Worm (Caenorhabditis elegans) whole organism, L1 larva: ENCODE results near the gene K11D9.3.

Source experiments
- ama-1 ChIP-seq: fragments of 150-350 bp; optimal IDR thresholded peaks from 2 replicates; lab custom pipeline; 2014
- fkh-8 ChIP-seq: sonication (generic microtip); optimal IDR thresholded peaks from 2 replicates; lab custom pipeline; 2016; ENCODE audit warnings: mild to moderate bottlenecking, missing genetic modification characterization, missing compliant biosample characterization
- nhr-90 ChIP-seq: sonication (generic microtip); optimal IDR thresholded peaks from 2 replicates; lab custom pipeline; 2016; ENCODE audit warnings: mild to moderate bottlenecking, missing genetic modification characterization, missing compliant biosample characterization; ENCODE audit not compliant: poor library complexity
- ztf-11 ChIP-seq, 2 experiments: sonication (generic microtip); optimal IDR thresholded peaks; 2 replicates each; lab custom pipeline; 2016 to 2017; ENCODE audit warnings: missing genetic modification characterization in 2 of 2, missing biosample characterization in 1 of 2, missing compliant biosample characterization in 1 of 2

ce11 chrIII:10763032-10763431 is 39.0 kb downstream of the K11D9.3 start, which contains the start of gene dpy-28:
- TF ChIP-seq ama-1 (lab: Kevin White, UChicago) (peak; percentile 31), nhr-90 (no peak), ztf-11 (tag; optimal IDR thresholded peaks at IDR 0.05; lab: Kevin White, UChicago) (no peak), fkh-8 (tag; lab: Kevin White, UChicago) (no peak)
